Worm (Caenorhabditis elegans) whole organism, young adult: Measurements from ENCODE around the gene C33D9.3.

ENCODE experiments used
- B0336.3 ChIP-seq: fragments of 200-800 bp; sonication (Bioruptor generic); IDR thresholded peaks from 2 replicates; pipeline ENCODE4 v1.3.6; 2022; ENCODE audit warnings: missing genetic modification characterization, missing compliant biosample characterization
- C06A6.2 ChIP-seq: fragments of 200-800 bp; sonication (Bioruptor generic); conservative IDR thresholded peaks from 2 replicates; pipeline ENCODE4 v1.3.6; 2022; ENCODE audit warnings: missing genetic modification characterization, missing compliant biosample characterization
- F10E7.11 ChIP-seq: sonication (generic microtip); optimal IDR thresholded peaks from 2 replicates; lab custom pipeline; 2017; ENCODE audit warnings: mild to moderate bottlenecking, missing genetic modification characterization, moderate library complexity, missing compliant biosample characterization
- F23B12.7 ChIP-seq: sonication (generic microtip); optimal IDR thresholded peaks from 2 replicates; lab custom pipeline; 2017; ENCODE audit warnings: missing genetic modification characterization, mild to moderate bottlenecking, missing compliant biosample characterization, antibody characterized with exemption, moderate library complexity; ENCODE audit not compliant: insufficient read depth
- F49E8.2 ChIP-seq: sonication (generic microtip); optimal IDR thresholded peaks from 3 replicates; lab custom pipeline; 2017; ENCODE audit warnings: missing genetic modification characterization, mild to moderate bottlenecking, missing compliant biosample characterization, antibody characterized with exemption, moderate library complexity; ENCODE audit not compliant: insufficient read depth
- Y53F4B.3 ChIP-seq: fragments of 200-800 bp; sonication (Bioruptor generic); IDR thresholded peaks from 2 replicates; pipeline ENCODE4 v1.3.6; 2022; ENCODE audit warnings: missing genetic modification reagents, missing genetic modification characterization, missing compliant biosample characterization
- Y53G8AR.9 ChIP-seq: fragments of 200-800 bp; sonication (Bioruptor generic); conservative IDR thresholded peaks from 2 replicates; pipeline ENCODE4 v1.3.6; 2022; ENCODE audit warnings: missing genetic modification reagents, missing genetic modification characterization, missing compliant biosample characterization
- Y79H2A.3 ChIP-seq: fragments of 200-800 bp; sonication (Bioruptor generic); conservative IDR thresholded peaks from 2 replicates; pipeline ENCODE4 v1.3.6; 2022; ENCODE audit warnings: missing genetic modification reagents, missing genetic modification characterization, missing compliant biosample characterization
- Y95B8A.8 ChIP-seq: fragments of 200-800 bp; sonication (Bioruptor generic); IDR thresholded peaks from 2 replicates; pipeline ENCODE4 v1.3.6; 2022; ENCODE audit warnings: missing genetic modification reagents, missing genetic modification characterization, missing compliant biosample characterization
- ZK185.1 ChIP-seq: sonication (generic microtip); optimal IDR thresholded peaks from 2 replicates; lab custom pipeline; 2016; ENCODE audit warnings: mild to moderate bottlenecking, missing genetic modification characterization, missing compliant biosample characterization; ENCODE audit not compliant: poor library complexity, severe bottlenecking
- akir-1 ChIP-seq: fragments of 200-800 bp; sonication (Bioruptor generic); optimal IDR thresholded peaks from 2 replicates; lab custom pipeline; 2018; ENCODE audit warnings: mild to moderate bottlenecking, missing genetic modification characterization, moderate library complexity, missing compliant biosample characterization
- aptf-3 ChIP-seq: fragments of 200-800 bp; sonication (Bioruptor generic); IDR thresholded peaks from 2 replicates; pipeline ENCODE4 v1.3.6; 2022; ENCODE audit warnings: missing genetic modification characterization, missing compliant biosample characterization
- athp-1 ChIP-seq: sonication (generic microtip); optimal IDR thresholded peaks from 2 replicates; lab custom pipeline; 2017; ENCODE audit warnings: mild to moderate bottlenecking, missing genetic modification characterization, missing compliant biosample characterization
- attf-5 ChIP-seq: fragments of 200-800 bp; sonication (Bioruptor generic); optimal IDR thresholded peaks from 2 replicates; lab custom pipeline; 2018; ENCODE audit warnings: mild to moderate bottlenecking, missing genetic modification characterization, missing compliant biosample characterization
- ccch-3 ChIP-seq: fragments of 200-800 bp; sonication (Bioruptor generic); optimal IDR thresholded peaks from 2 replicates; lab custom pipeline; 2018; ENCODE audit warnings: mild to moderate bottlenecking, missing genetic modification characterization, missing compliant biosample characterization
- ceh-100 ChIP-seq: fragments of 200-800 bp; sonication (Bioruptor generic); IDR thresholded peaks from 2 replicates; pipeline ENCODE4 v1.3.6; 2022; ENCODE audit warnings: missing genetic modification reagents, missing genetic modification characterization, missing compliant biosample characterization
- ceh-40 ChIP-seq: fragments of 200-800 bp; sonication (Bioruptor generic); IDR thresholded peaks from 2 replicates; pipeline ENCODE4 v1.3.6; 2022; ENCODE audit warnings: missing genetic modification characterization, missing compliant biosample characterization
- chd-7 ChIP-seq: sonication (generic microtip); optimal IDR thresholded peaks from 2 replicates; lab custom pipeline; 2016; ENCODE audit warnings: mild to moderate bottlenecking, missing genetic modification characterization, moderate library complexity, missing compliant biosample characterization
- die-1 ChIP-seq: sonication (generic microtip); optimal IDR thresholded peaks from 2 replicates; lab custom pipeline; 2016; ENCODE audit warnings: missing genotype, mild to moderate bottlenecking, missing genetic modification characterization, missing compliant biosample characterization
- dpl-1 ChIP-seq: fragments of 150-350 bp; optimal IDR thresholded peaks from 2 replicates; lab custom pipeline; 2014; ENCODE audit warnings: missing biosample characterization, missing genetic modification reagents, missing genetic modification characterization
- egl-18 ChIP-seq: fragments of 200-800 bp; sonication (Bioruptor generic); IDR thresholded peaks from 2 replicates; pipeline ENCODE4 v1.3.6; 2022; ENCODE audit warnings: missing genetic modification reagents, missing genetic modification characterization, missing compliant biosample characterization
- egl-44 ChIP-seq: fragments of 200-800 bp; sonication (Bioruptor generic); IDR thresholded peaks from 2 replicates; pipeline ENCODE4 v1.3.6; 2022; ENCODE audit warnings: missing genetic modification reagents, missing genetic modification characterization, missing compliant biosample characterization
- gei-17 ChIP-seq: fragments of 200-800 bp; sonication (Bioruptor generic); optimal IDR thresholded peaks from 2 replicates; lab custom pipeline; 2018; ENCODE audit warnings: mild to moderate bottlenecking, missing genetic modification characterization, missing compliant biosample characterization
- hmg-1.2 ChIP-seq: fragments of 200-800 bp; sonication (Bioruptor generic); IDR thresholded peaks from 2 replicates; pipeline ENCODE4 v1.3.6; 2022; ENCODE audit warnings: missing genetic modification reagents, missing genetic modification characterization, missing compliant biosample characterization
- lin-40 ChIP-seq: sonication (generic microtip); optimal IDR thresholded peaks from 2 replicates; lab custom pipeline; 2016; ENCODE audit warnings: missing genetic modification characterization, mild to moderate bottlenecking, missing compliant biosample characterization, missing genotype, missing genetic modification reagents
- lin-54 ChIP-seq: fragments of 200-800 bp; sonication (Bioruptor generic); optimal IDR thresholded peaks from 2 replicates; lab custom pipeline; 2018; ENCODE audit warnings: mild to moderate bottlenecking, missing genetic modification characterization, missing compliant biosample characterization
- nfya-1 ChIP-seq: sonication (generic microtip); optimal IDR thresholded peaks from 2 replicates; lab custom pipeline; 2017; ENCODE audit warnings: antibody characterized with exemption, missing compliant biosample characterization, missing genetic modification characterization, borderline replicate concordance; ENCODE audit not compliant: insufficient read depth
- nfyb-1 ChIP-seq: fragments of 200-800 bp; sonication (Bioruptor generic); IDR thresholded peaks from 2 replicates; pipeline ENCODE4 v1.3.6; 2022; ENCODE audit warnings: missing genetic modification reagents, missing genetic modification characterization, missing compliant biosample characterization
- nhr-90 ChIP-seq: sonication (generic microtip); optimal IDR thresholded peaks from 2 replicates; lab custom pipeline; 2016; ENCODE audit warnings: missing genotype, mild to moderate bottlenecking, missing genetic modification characterization, missing compliant biosample characterization
- rec-8 ChIP-seq, 2 experiments: sonication (generic microtip); optimal IDR thresholded peaks; 2 replicates each; lab custom pipeline; 2016; ENCODE audit warnings: mild to moderate bottlenecking in 2 of 2, missing genetic modification characterization in 2 of 2, missing genetic modification reagents in 2 of 2, missing genotype in 2 of 2, missing biosample characterization in 1 of 2, missing compliant biosample characterization in 1 of 2, moderate library complexity in 1 of 2
- rpc-1 ChIP-seq, 2 experiments: fragments of 150-350 bp in 1 of 2; sonication (generic microtip) in 1 of 2; optimal IDR thresholded peaks; 2 replicates each; lab custom pipeline; 2014 to 2018; ENCODE audit warnings: missing biosample characterization in 1 of 2, missing genetic modification characterization in 1 of 2, missing genetic modification reagents in 1 of 2, missing genotype in 1 of 2
- snpc-3.4 ChIP-seq: sonication (generic microtip); optimal IDR thresholded peaks from 2 replicates; lab custom pipeline; 2017; ENCODE audit warnings: missing genetic modification characterization, mild to moderate bottlenecking, missing compliant biosample characterization, antibody characterized with exemption, moderate library complexity, missing genotype, missing genetic modification reagents
- sptf-2 ChIP-seq: fragments of 200-800 bp; sonication (Bioruptor generic); optimal IDR thresholded peaks from 2 replicates; lab custom pipeline; 2018; ENCODE audit warnings: mild to moderate bottlenecking, missing genetic modification characterization, missing compliant biosample characterization
- tbx-9 ChIP-seq: sonication (generic microtip); optimal IDR thresholded peaks from 2 replicates; lab custom pipeline; 2016; ENCODE audit warnings: borderline replicate concordance, missing genetic modification characterization, inconsistent platforms, missing compliant biosample characterization
- unc-62 ChIP-seq: fragments of 150-350 bp; optimal IDR thresholded peaks from 2 replicates; lab custom pipeline; 2014; ENCODE audit warnings: missing biosample characterization, missing genetic modification reagents, missing genetic modification characterization
- zim-3 ChIP-seq: sonication (generic microtip); optimal IDR thresholded peaks from 2 replicates; lab custom pipeline; 2017; ENCODE audit warnings: mild to moderate bottlenecking, missing genetic modification characterization, moderate library complexity, missing compliant biosample characterization
- ztf-18 ChIP-seq: sonication (generic microtip); optimal IDR thresholded peaks from 2 replicates; lab custom pipeline; 2016; ENCODE audit warnings: missing genotype, mild to moderate bottlenecking, missing genetic modification characterization, missing compliant biosample characterization
- ztf-25 ChIP-seq: fragments of 200-800 bp; sonication (Bioruptor generic); IDR thresholded peaks from 2 replicates; pipeline ENCODE4 v1.3.6; 2022; ENCODE audit warnings: missing genetic modification reagents, missing genetic modification characterization, missing compliant biosample characterization
- ztf-26 ChIP-seq: sonication (generic microtip); optimal IDR thresholded peaks from 2 replicates; lab custom pipeline; 2017; ENCODE audit warnings: missing genetic modification characterization, missing compliant biosample characterization

The C33D9.3 gene

ce11 chrIV:8752492-8752891 is 40.2 kb downstream of the C33D9.3 start (continued):
- TF ChIP-seq B0336.3 (GFP tag; lab: Robert Waterston, UW) = peak; percentile 69
- TF ChIP-seq, all 124 proteins: peak for 13

ce11 chrIV:8748967-8749366 is 43.7 kb downstream of the C33D9.3 start:
- TF ChIP-seq nfyb-1 (GFP tag; lab: Robert Waterston, UW) = 0 out of 2 replicates have a peak, but pooled peaks have one; percentile 36
- no peak for TF ChIP-seq ztf-26 (tag; lab: Kevin White, UChicago)

- TF ChIP-seq snpc-3.4 (tag; lab: Kevin White, UChicago) = no peak
- 0 out of 2 replicates have a peak, but pooled peaks have one; percentile 14 for TF ChIP-seq Y53G8AR.9 (GFP tag; lab: Robert Waterston, UW)
These were observed 47.0 kb downstream of the C33D9.3 start, which contains the start of the genes F20C5.7 and parg-1 for ce11 chrIV:8745591-8746302. Gene F20C5.7 (minus strand): TSS chrIV:8745691. Gene parg-1 (plus strand): TSS chrIV:8746252.

ce11 chrIV:8743654-8744332 is 48.9 kb downstream of the C33D9.3 start, which contains the start of gene F21D5.7:
Gene F21D5.7 (minus strand): TSS chrIV:8743704.
- no peak for TF ChIP-seq athp-1
- TF ChIP-seq aptf-3 = no peak
- peak; percentile 90 for TF ChIP-seq attf-5
- no peak for TF ChIP-seq nfya-1 (tag; lab: Kevin White, UChicago)
- peak; percentile 89 for TF ChIP-seq lin-54 (GFP tag; lab: Kevin White, UChicago)
- no peak for TF ChIP-seq lin-40 (tag; lab: Kevin White, UChicago)
- TF ChIP-seq hmg-1.2 = peak; percentile 52
- no peak for TF ChIP-seq ceh-100 (GFP tag; lab: Robert Waterston, UW)
- TF ChIP-seq nhr-90 (tag; lab: Kevin White, UChicago) = no peak
- TF ChIP-seq ztf-18 (tag; lab: Kevin White, UChicago) = peak; percentile 96
- TF ChIP-seq Y79H2A.3 (GFP tag; lab: Robert Waterston, UW) = no peak
- peak; percentile 24 for TF ChIP-seq unc-62
- no peak for TF ChIP-seq egl-44
- no peak for TF ChIP-seq akir-1 (GFP tag; lab: Kevin White, UChicago)
- no peak for TF ChIP-seq sptf-2 (GFP tag; lab: Kevin White, UChicago)
- TF ChIP-seq Y53F4B.3 (GFP tag; lab: Robert Waterston, UW) = no peak
- TF ChIP-seq dpl-1 (GFP tag; lab: Kevin White, UChicago) = peak; percentile 13
- no peak for TF ChIP-seq egl-18 (GFP tag; lab: Robert Waterston, UW)
- TF ChIP-seq F10E7.11 (tag; lab: Kevin White, UChicago) = no peak
- TF ChIP-seq ztf-25 (GFP tag; lab: Robert Waterston, UW) = no peak
- TF ChIP-seq ceh-40 (GFP tag; lab: Robert Waterston, UW) = no peak
- no peak for TF ChIP-seq Y95B8A.8 (GFP tag; lab: Robert Waterston, UW)
- TF ChIP-seq rpc-1 (optimal IDR thresholded peaks at IDR 0.05; lab: Kevin White, UChicago) = no peak
- no peak for TF ChIP-seq rpc-1 (tag; optimal IDR thresholded peaks at IDR 0.05; lab: Kevin White, UChicago)
- TF ChIP-seq nfyb-1 (GFP tag; lab: Robert Waterston, UW) = peak; percentile 79
- no peak for TF ChIP-seq gei-17 (GFP tag; lab: Kevin White, UChicago)
- no peak for TF ChIP-seq chd-7 (tag; lab: Kevin White, UChicago)
- peak; percentile 63 for TF ChIP-seq ZK185.1 (tag; lab: Kevin White, UChicago)
- TF ChIP-seq F23B12.7 (tag; lab: Kevin White, UChicago) = peak; percentile 63
- no peak for TF ChIP-seq die-1 (tag; lab: Kevin White, UChicago)
- no peak for TF ChIP-seq tbx-9
- no peak for TF ChIP-seq zim-3 (tag; lab: Kevin White, UChicago)
- no peak for TF ChIP-seq F49E8.2 (tag; lab: Kevin White, UChicago)
- no peak for TF ChIP-seq C06A6.2 (GFP tag; lab: Robert Waterston, UW)
- no peak for TF ChIP-seq ccch-3
- no peak for TF ChIP-seq rec-8 (tag; optimal IDR thresholded peaks at IDR 0.05; lab: Kevin White, UChicago)
